Worm (Caenorhabditis elegans): ENCODE data around the gene R11F4.1.
A peak's percentile ranks its signal among the peaks of the same experiment; 100 is the strongest.
"Not testable (repeated sequence)": the region's sequence is repeated elsewhere in the genome, so short reads cannot be mapped to it uniquely, and the experiment has no call there.

The R11F4.1 gene

ce11 chrII:4107196-4107595 is 15.5 kb downstream of the R11F4.1 start:
- 0 out of 2 replicates have a peak, but pooled peaks have one; percentile 36 for TF ChIP-seq klf-2 (GFP tag; conservative IDR thresholded peaks at IDR 0.05)
- no peak for TF ChIP-seq flt-1 (GFP tag; IDR thresholded peaks at IDR 0.05)
- TF ChIP-seq T22C8.4 (GFP tag; IDR thresholded peaks at IDR 0.05): no peak
- no peak for TF ChIP-seq ref-1 (GFP tag; conservative IDR thresholded peaks at IDR 0.05)
- no peak for TF ChIP-seq tab-1 (GFP tag; IDR thresholded peaks at IDR 0.05)
- no peak for TF ChIP-seq med-1 (GFP tag; optimal IDR thresholded peaks at IDR 0.05; ENCODE audit: insufficient read depth)
- TF ChIP-seq ztf-29 (GFP tag; IDR thresholded peaks at IDR 0.05): no peak

- TF ChIP-seq ref-1 (GFP tag; conservative IDR thresholded peaks at IDR 0.05) (no peak), cog-1 (tag; optimal IDR thresholded peaks at IDR 0.05) (no peak), med-1 (GFP tag; optimal IDR thresholded peaks at IDR 0.05; ENCODE audit: insufficient read depth) (no peak), klf-2 (GFP tag; conservative IDR thresholded peaks at IDR 0.05) (no peak), tab-1 (GFP tag; IDR thresholded peaks at IDR 0.05) (no peak), flt-1 (GFP tag; IDR thresholded peaks at IDR 0.05) (no peak), T22C8.4 (GFP tag; IDR thresholded peaks at IDR 0.05) (no peak), ztf-29 (GFP tag; IDR thresholded peaks at IDR 0.05) (no peak), ztf-23 (GFP tag; IDR thresholded peaks at IDR 0.05) (no peak)
Measured at ce11 chrII:4118508-4118907, 26.8 kb downstream of the R11F4.1 start.

ce11 chrII:4122899-4123298 is 31.2 kb downstream of the R11F4.1 start:
- TF ChIP-seq cog-1 (tag; optimal IDR thresholded peaks at IDR 0.05) (no peak), med-1 (GFP tag; optimal IDR thresholded peaks at IDR 0.05; ENCODE audit: insufficient read depth) (no peak), ztf-23 (GFP tag; IDR thresholded peaks at IDR 0.05) (no peak), T22C8.4 (GFP tag; IDR thresholded peaks at IDR 0.05) (no peak), flt-1 (GFP tag; IDR thresholded peaks at IDR 0.05) (no peak), ztf-29 (GFP tag; IDR thresholded peaks at IDR 0.05) (no peak), klf-2 (GFP tag; conservative IDR thresholded peaks at IDR 0.05) (no peak), tab-1 (GFP tag; IDR thresholded peaks at IDR 0.05) (no peak)

ce11 chrII:4125239-4125638 is 33.5 kb downstream of the R11F4.1 start:
- TF ChIP-seq T22C8.4 (GFP tag; IDR thresholded peaks at IDR 0.05) (no peak), klf-2 (GFP tag; conservative IDR thresholded peaks at IDR 0.05) (no peak), flt-1 (GFP tag; IDR thresholded peaks at IDR 0.05) (no peak), ref-1 (GFP tag; conservative IDR thresholded peaks at IDR 0.05) (no peak), ztf-23 (GFP tag; IDR thresholded peaks at IDR 0.05) (no peak), ztf-29 (GFP tag; IDR thresholded peaks at IDR 0.05) (no peak), tab-1 (GFP tag; IDR thresholded peaks at IDR 0.05) (no peak), cog-1 (tag; optimal IDR thresholded peaks at IDR 0.05) (no peak), med-1 (GFP tag; optimal IDR thresholded peaks at IDR 0.05; ENCODE audit: insufficient read depth) (no peak)

ce11 chrII:4129450-4129849 is 37.7 kb downstream of the R11F4.1 start:
- no peak for TF ChIP-seq cog-1 (tag; optimal IDR thresholded peaks at IDR 0.05)
- no peak for TF ChIP-seq med-1 (GFP tag; optimal IDR thresholded peaks at IDR 0.05; ENCODE audit: insufficient read depth)

- TF ChIP-seq flt-1 (GFP tag; IDR thresholded peaks at IDR 0.05) (no peak), tab-1 (GFP tag; IDR thresholded peaks at IDR 0.05) (no peak), cog-1 (tag; optimal IDR thresholded peaks at IDR 0.05) (no peak), ztf-29 (GFP tag; IDR thresholded peaks at IDR 0.05) (no peak), med-1 (GFP tag; optimal IDR thresholded peaks at IDR 0.05; ENCODE audit: insufficient read depth) (no peak), klf-2 (GFP tag; conservative IDR thresholded peaks at IDR 0.05) (no peak), ztf-23 (GFP tag; IDR thresholded peaks at IDR 0.05) (no peak), T22C8.4 (GFP tag; IDR thresholded peaks at IDR 0.05) (no peak), ref-1 (GFP tag; conservative IDR thresholded peaks at IDR 0.05) (no peak)
Measured at ce11 chrII:4133332-4133731, 41.6 kb downstream of the R11F4.1 start.

- TF ChIP-seq klf-2 (GFP tag; conservative IDR thresholded peaks at IDR 0.05) (no peak), tab-1 (GFP tag; IDR thresholded peaks at IDR 0.05) (no peak), ref-1 (GFP tag; conservative IDR thresholded peaks at IDR 0.05) (no peak)
Measured at ce11 chrII:4134688-4135087, 43.0 kb downstream of the R11F4.1 start.

ce11 chrII:4135259-4135658 is 43.5 kb downstream of the R11F4.1 start, which contains the start of gene ast-1:
Gene ast-1, minus strand, starts transcription at chrII:4135359.
- not testable (repeated sequence) for TF ChIP-seq cog-1 (tag; optimal IDR thresholded peaks at IDR 0.05); klf-2 (GFP tag; conservative IDR thresholded peaks at IDR 0.05); ztf-29 (GFP tag; IDR thresholded peaks at IDR 0.05)
